Fruit fly (Drosophila melanogaster) whole organism, embryonic: Measurements from ENCODE around the gene CG13917.

Experiments
- ATbp ChIP-seq: fragments of 200-800 bp; sonication (Bioruptor generic); optimal IDR thresholded peaks from 2 replicates; lab custom pipeline; 2017; ENCODE audit warnings: missing biosample characterization, mild to moderate bottlenecking, missing genetic modification characterization, missing genetic modification reagents
- Adf1 ChIP-seq: fragments of 200-800 bp; sonication (Bioruptor generic); IDR thresholded peaks from 2 replicates; pipeline ENCODE4 v1.3.6; 2022; ENCODE audit warnings: missing biosample characterization, missing genetic modification characterization
- CG11085 ChIP-seq: fragments of 200-800 bp; sonication (Bioruptor generic); IDR thresholded peaks from 2 replicates; pipeline ENCODE4 v1.3.6; 2022; ENCODE audit warnings: missing biosample characterization, missing genetic modification characterization
- CG11398 ChIP-seq: fragments of 200-800 bp; sonication (Bioruptor generic); optimal IDR thresholded peaks from 2 replicates; lab custom pipeline; 2016; ENCODE audit warnings: missing biosample characterization, missing genetic modification characterization
- CG11456 ChIP-seq: fragments of 200-800 bp; sonication (Bioruptor generic); IDR thresholded peaks from 3 replicates; pipeline ENCODE4 v1.3.6; 2022; ENCODE audit warnings: missing biosample characterization, missing genetic modification characterization
- CG13894 ChIP-seq: fragments of 200-800 bp; sonication (Bioruptor generic); optimal IDR thresholded peaks from 3 replicates; lab custom pipeline; 2018; ENCODE audit warnings: missing biosample characterization, mild to moderate bottlenecking, missing genetic modification characterization, moderate library complexity
- CG14667 ChIP-seq: fragments of 200-800 bp; sonication (Bioruptor generic); IDR thresholded peaks from 2 replicates; pipeline ENCODE4 v1.3.6; 2022; ENCODE audit warnings: missing biosample characterization, missing genetic modification characterization
- CG17359 ChIP-seq: fragments of 200-800 bp; sonication (Bioruptor generic); optimal IDR thresholded peaks from 3 replicates; lab custom pipeline; 2018; ENCODE audit warnings: missing biosample characterization, mild to moderate bottlenecking, missing genetic modification characterization, moderate library complexity
- CG17802 ChIP-seq: fragments of 200-800 bp; sonication (Bioruptor generic); optimal IDR thresholded peaks from 2 replicates; lab custom pipeline; 2018; ENCODE audit warnings: missing biosample characterization, mild to moderate bottlenecking, missing genetic modification characterization, moderate library complexity
- CG1832 ChIP-seq: fragments of 200-800 bp; sonication (Bioruptor generic); optimal IDR thresholded peaks from 2 replicates; lab custom pipeline; 2017; ENCODE audit warnings: missing biosample characterization, mild to moderate bottlenecking, missing genetic modification characterization, inconsistent platforms
- CG18764 ChIP-seq: fragments of 200-800 bp; sonication (Bioruptor generic); optimal IDR thresholded peaks from 3 replicates; lab custom pipeline; 2016; ENCODE audit warnings: missing biosample characterization, missing genetic modification characterization
- CG2129 ChIP-seq: fragments of 200-800 bp; sonication (Bioruptor generic); IDR thresholded peaks from 2 replicates; pipeline ENCODE4 v1.3.6; 2022; ENCODE audit warnings: missing biosample characterization, missing genetic modification characterization; ENCODE audit not compliant: partially characterized antibody
- CG2678 ChIP-seq: fragments of 200-800 bp; sonication (Bioruptor generic); optimal IDR thresholded peaks from 3 replicates; lab custom pipeline; 2019; ENCODE audit warnings: missing biosample characterization, mild to moderate bottlenecking, missing genetic modification characterization, moderate library complexity
- CG31365 ChIP-seq: fragments of 200-800 bp; sonication (Bioruptor generic); optimal IDR thresholded peaks from 2 replicates; lab custom pipeline; 2018; ENCODE audit warnings: missing biosample characterization, mild to moderate bottlenecking, missing genetic modification characterization
- CG33557 ChIP-seq: fragments of 200-800 bp; sonication (Bioruptor generic); optimal IDR thresholded peaks from 2 replicates; lab custom pipeline; 2019; ENCODE audit warnings: missing biosample characterization, mild to moderate bottlenecking, missing genetic modification characterization, moderate library complexity
- CG3407 ChIP-seq: fragments of 200-800 bp; sonication (Bioruptor generic); optimal IDR thresholded peaks from 2 replicates; lab custom pipeline; 2018; ENCODE audit warnings: missing biosample characterization, mild to moderate bottlenecking, missing genetic modification characterization
- CG5180 ChIP-seq: fragments of 200-800 bp; sonication (Bioruptor generic); optimal IDR thresholded peaks from 3 replicates; lab custom pipeline; 2017; ENCODE audit warnings: missing biosample characterization, missing genetic modification characterization, mild to moderate bottlenecking, moderate library complexity, missing genetic modification reagents
- CG6272 ChIP-seq: fragments of 200-800 bp; sonication (Bioruptor generic); IDR thresholded peaks from 2 replicates; pipeline ENCODE4 v1.3.6; 2022; ENCODE audit warnings: missing biosample characterization, missing genetic modification characterization
- CG6791 ChIP-seq: fragments of 200-800 bp; sonication (Bioruptor generic); IDR thresholded peaks from 3 replicates; pipeline ENCODE4 v1.3.6; 2022; ENCODE audit warnings: missing biosample characterization, missing genetic modification characterization; ENCODE audit not compliant: partially characterized antibody
- CG8281 ChIP-seq: fragments of 200-800 bp; sonication (Bioruptor generic); optimal IDR thresholded peaks from 2 replicates; lab custom pipeline; 2018; ENCODE audit warnings: missing biosample characterization, mild to moderate bottlenecking, missing genetic modification characterization, moderate library complexity
- CG8924 ChIP-seq: fragments of 200-800 bp; optimal IDR thresholded peaks from 3 replicates; lab custom pipeline; 2019; ENCODE audit warnings: missing biosample characterization, mild to moderate bottlenecking, missing genetic modification characterization, moderate library complexity
- Camta ChIP-seq: fragments of 200-800 bp; sonication (Bioruptor generic); optimal IDR thresholded peaks from 2 replicates; lab custom pipeline; 2016; ENCODE audit warnings: missing biosample characterization, missing genetic modification characterization
- CrebB ChIP-seq: fragments of 200-800 bp; sonication (Bioruptor generic); optimal IDR thresholded peaks from 3 replicates; lab custom pipeline; 2018; ENCODE audit warnings: missing biosample characterization, mild to moderate bottlenecking, missing genetic modification characterization
- Eip74EF ChIP-seq, 2 experiments: fragments of 200-800 bp in 1 of 2; fragments of >200 bp in 1 of 2; sonication (Bioruptor generic) in 1 of 2; optimal IDR thresholded peaks; 2 replicates each; lab custom pipeline; 2017 to 2019; ENCODE audit warnings: missing biosample characterization in 2 of 2, missing genetic modification characterization in 2 of 2, mild to moderate bottlenecking in 1 of 2, moderate library complexity in 1 of 2
- Ets97D ChIP-seq: fragments of 200-800 bp; sonication (Bioruptor generic); optimal IDR thresholded peaks from 3 replicates; lab custom pipeline; 2016; ENCODE audit warnings: missing biosample characterization, missing genetic modification characterization
- Hey ChIP-seq: fragments of 200-800 bp; sonication (Bioruptor generic); optimal IDR thresholded peaks from 3 replicates; lab custom pipeline; 2018; ENCODE audit warnings: missing biosample characterization, mild to moderate bottlenecking, missing genetic modification characterization
- Hr78 ChIP-seq, 2 experiments: fragments of 200-800 bp in 1 of 2; fragments of >200 bp in 1 of 2; sonication (Bioruptor generic) in 1 of 2; optimal IDR thresholded peaks; 2 replicates each; lab custom pipeline; 2017 to 2019; ENCODE audit warnings: missing biosample characterization in 2 of 2, missing genetic modification characterization in 2 of 2, mild to moderate bottlenecking in 1 of 2, moderate library complexity in 1 of 2
- Kr ChIP-seq: fragments of 200-800 bp; sonication (Bioruptor generic); optimal IDR thresholded peaks from 2 replicates; lab custom pipeline; 2017; ENCODE audit warnings: missing biosample characterization, mild to moderate bottlenecking, missing genetic modification characterization
- MBD-R2 ChIP-seq: fragments of 200-800 bp; sonication (Bioruptor generic); IDR thresholded peaks from 2 replicates; pipeline ENCODE4 v1.3.6; 2022; ENCODE audit warnings: missing biosample characterization, missing genetic modification characterization
- MESR4 ChIP-seq: fragments of 200-800 bp; sonication (Bioruptor generic); optimal IDR thresholded peaks from 2 replicates; lab custom pipeline; 2018; ENCODE audit warnings: missing biosample characterization, mild to moderate bottlenecking, missing genetic modification characterization, moderate library complexity
- Mad ChIP-seq: fragments of 200-800 bp; sonication (Bioruptor generic); optimal IDR thresholded peaks from 2 replicates; lab custom pipeline; 2016; ENCODE audit warnings: missing biosample characterization, missing genetic modification characterization
- Nf-YA ChIP-seq: fragments of 200-800 bp; sonication (Bioruptor generic); IDR thresholded peaks from 2 replicates; pipeline ENCODE4 v1.3.6; 2022; ENCODE audit warnings: missing biosample characterization, missing genetic modification characterization
- Six4 ChIP-seq: fragments of 200-800 bp; sonication (Bioruptor generic); optimal IDR thresholded peaks from 2 replicates; lab custom pipeline; 2016; ENCODE audit warnings: missing biosample characterization, missing genetic modification characterization
- ara ChIP-seq: fragments of 200-800 bp; sonication (Bioruptor generic); IDR thresholded peaks from 2 replicates; pipeline ENCODE4 v1.3.6; 2022; ENCODE audit warnings: missing biosample characterization, missing genetic modification characterization
- btn ChIP-seq: fragments of 200-800 bp; sonication (Bioruptor generic); optimal IDR thresholded peaks from 2 replicates; lab custom pipeline; 2016; ENCODE audit warnings: missing biosample characterization, missing genetic modification characterization
- cato ChIP-seq: fragments of 200-800 bp; sonication (Bioruptor generic); optimal IDR thresholded peaks from 2 replicates; lab custom pipeline; 2016; ENCODE audit warnings: missing biosample characterization, missing genetic modification characterization, borderline replicate concordance
- ci ChIP-seq: fragments of 200-800 bp; sonication (Bioruptor generic); IDR thresholded peaks from 3 replicates; pipeline ENCODE4 v1.3.6; 2022; ENCODE audit warnings: missing biosample characterization, missing genetic modification characterization
- ems ChIP-seq: fragments of 200-800 bp; sonication (Bioruptor generic); optimal IDR thresholded peaks from 3 replicates; lab custom pipeline; 2016; ENCODE audit warnings: missing biosample characterization, missing genetic modification characterization
- eyg ChIP-seq: fragments of 200-800 bp; sonication (Bioruptor generic); optimal IDR thresholded peaks from 3 replicates; lab custom pipeline; 2016; ENCODE audit warnings: missing biosample characterization, missing genetic modification characterization
- hth ChIP-seq: fragments of >200 bp; optimal IDR thresholded peaks from 2 replicates; lab custom pipeline; 2017; ENCODE audit warnings: inconsistent platforms
- jing ChIP-seq: fragments of 200-800 bp; sonication (Bioruptor generic); optimal IDR thresholded peaks from 2 replicates; lab custom pipeline; 2018; ENCODE audit warnings: missing biosample characterization, mild to moderate bottlenecking, missing genetic modification characterization
- lbe ChIP-seq: fragments of 200-800 bp; sonication (Bioruptor generic); optimal IDR thresholded peaks from 2 replicates; lab custom pipeline; 2016; ENCODE audit warnings: missing biosample characterization, mild to moderate bottlenecking, missing genetic modification characterization
- lilli ChIP-seq: fragments of 200-800 bp; sonication (Bioruptor generic); optimal IDR thresholded peaks from 3 replicates; lab custom pipeline; 2016; ENCODE audit warnings: missing biosample characterization, missing genetic modification characterization
- org-1 ChIP-seq: fragments of 200-800 bp; sonication (Bioruptor generic); optimal IDR thresholded peaks from 2 replicates; lab custom pipeline; 2017; ENCODE audit warnings: missing biosample characterization, missing genetic modification characterization
- pb ChIP-seq: fragments of 200-800 bp; sonication (Bioruptor generic); optimal IDR thresholded peaks from 3 replicates; lab custom pipeline; 2016; ENCODE audit warnings: missing biosample characterization, missing genetic modification characterization
- ranshi ChIP-seq: fragments of 200-800 bp; sonication (Bioruptor generic); IDR thresholded peaks from 2 replicates; pipeline ENCODE4 v1.3.6; 2022; ENCODE audit warnings: missing biosample characterization, missing genetic modification characterization
- seq ChIP-seq: fragments of 200-800 bp; sonication (Bioruptor generic); IDR thresholded peaks from 2 replicates; pipeline ENCODE4 v1.3.6; 2022; ENCODE audit warnings: missing biosample characterization, missing genetic modification characterization
- ssp ChIP-seq: fragments of 200-800 bp; sonication (Bioruptor generic); IDR thresholded peaks from 2 replicates; pipeline ENCODE4 v1.3.6; 2022; ENCODE audit warnings: missing biosample characterization, missing genetic modification characterization
- sug ChIP-seq: fragments of 200-800 bp; optimal IDR thresholded peaks from 2 replicates; lab custom pipeline; 2019; ENCODE audit warnings: missing biosample characterization, mild to moderate bottlenecking, missing genetic modification characterization, moderate library complexity
- tio ChIP-seq: fragments of 200-800 bp; sonication (Bioruptor generic); optimal IDR thresholded peaks from 2 replicates; lab custom pipeline; 2017; ENCODE audit warnings: missing biosample characterization, missing genetic modification characterization, inconsistent platforms
- yki ChIP-seq: fragments of >200 bp; optimal IDR thresholded peaks from 3 replicates; lab custom pipeline; 2018

The CG13917 gene

dm6 chr3L:1647276-1647919 is 70.9 kb downstream of the CG13917 start, which contains the start of the genes CG17249 and Bro (continued):
- TF ChIP-seq CrebB (no peak), CG17359 (tag; lab: Kevin White, UChicago) (no peak), ci (GFP tag; lab: Robert Waterston, UW) (peak; percentile 23; the same call in 1 of the 3 replicates), lbe (GFP tag; lab: Kevin White, UChicago) (no peak), org-1 (GFP tag; lab: Kevin White, UChicago) (no peak), hth (lab: Kevin White, UChicago) (no peak), Eip74EF (GFP tag; optimal IDR thresholded peaks at IDR 0.05; lab: Kevin White, UChicago) (no peak), CG5180 (GFP tag; lab: Kevin White, UChicago) (no peak), tio (GFP tag; lab: Kevin White, UChicago) (no peak), ssp (GFP tag; lab: Robert Waterston, UW) (no peak), ranshi (GFP tag; lab: Robert Waterston, UW) (no peak), Camta (GFP tag; lab: Kevin White, UChicago) (no peak), CG11085 (no peak), CG17802 (tag; lab: Kevin White, UChicago) (no peak), CG6791 (GFP tag; lab: Robert Waterston, UW) (no peak), Hr78 (GFP tag; optimal IDR thresholded peaks at IDR 0.05; lab: Kevin White, UChicago) (no peak), seq (GFP tag; lab: Robert Waterston, UW) (no peak), eyg (GFP tag; lab: Kevin White, UChicago) (no peak), CG3407 (no peak), CG14667 (no peak), lilli (GFP tag; lab: Kevin White, UChicago) (peak; percentile 72), CG2129 (no peak), yki (no peak), MBD-R2 (GFP tag; lab: Robert Waterston, UW) (peak; percentile 97), CG2678 (tag; lab: Kevin White, UChicago) (no peak), Nf-YA (GFP tag; lab: Robert Waterston, UW) (no peak), Kr (no peak), ems (GFP tag; lab: Kevin White, UChicago) (peak; percentile 17), Hey (no peak), CG8281 (tag; lab: Kevin White, UChicago) (no peak), CG13894 (no peak), pb (GFP tag; lab: Kevin White, UChicago) (no peak), CG33557 (GFP tag; lab: Kevin White, UChicago) (no peak), CG11456 (GFP tag; lab: Robert Waterston, UW) (no peak), Six4 (no peak), cato (GFP tag; lab: Kevin White, UChicago) (no peak), CG1832 (GFP tag; lab: Kevin White, UChicago) (no peak), CG31365 (no peak), CG11398 (GFP tag; lab: Kevin White, UChicago) (no peak), CG18764 (GFP tag; lab: Kevin White, UChicago) (no peak), ATbp (no peak), jing (GFP tag; lab: Kevin White, UChicago) (no peak), Ets97D (GFP tag; lab: Kevin White, UChicago) (peak; percentile 78), Adf1 (GFP tag; lab: Robert Waterston, UW) (no peak), ara (GFP tag; lab: Robert Waterston, UW) (no peak), sug (peak; percentile 36), MESR4 (GFP tag; lab: Kevin White, UChicago) (peak; percentile 78), CG6272 (GFP tag; lab: Robert Waterston, UW) (no peak), Mad (GFP tag; lab: Kevin White, UChicago) (peak; percentile 38), CG8924 (peak; percentile 37), btn (GFP tag; lab: Kevin White, UChicago) (no peak)
